Worm (Caenorhabditis elegans): ENCODE measurements around the gene Y59C2A.1.

- TF ChIP-seq unc-62 (GFP tag; optimal IDR thresholded peaks at IDR 0.05) (no peak), nhr-28 (tag; optimal IDR thresholded peaks at IDR 0.05) (no peak), ces-1 (GFP tag; optimal IDR thresholded peaks at IDR 0.05) (no peak), pha-4 (tag; optimal IDR thresholded peaks at IDR 0.05) (no peak), sem-2 (GFP tag; optimal IDR thresholded peaks at IDR 0.05) (no peak), zip-8 (tag; optimal IDR thresholded peaks at IDR 0.05) (no peak), lsy-2 (tag; optimal IDR thresholded peaks at IDR 0.05) (no peak), mls-2 (tag; optimal IDR thresholded peaks at IDR 0.05) (no peak), elt-3 (tag; optimal IDR thresholded peaks at IDR 0.05) (no peak), unc-39 (tag; optimal IDR thresholded peaks at IDR 0.05) (no peak), nhr-76 (tag; optimal IDR thresholded peaks at IDR 0.05) (no peak)
These were observed 15.6 kb upstream of the Y59C2A.1 start for ce11 chrII:2192267-2192666.
